Worm (Caenorhabditis elegans): ENCODE measurements around the gene myo-2.

Gene myo-2

DNA sequence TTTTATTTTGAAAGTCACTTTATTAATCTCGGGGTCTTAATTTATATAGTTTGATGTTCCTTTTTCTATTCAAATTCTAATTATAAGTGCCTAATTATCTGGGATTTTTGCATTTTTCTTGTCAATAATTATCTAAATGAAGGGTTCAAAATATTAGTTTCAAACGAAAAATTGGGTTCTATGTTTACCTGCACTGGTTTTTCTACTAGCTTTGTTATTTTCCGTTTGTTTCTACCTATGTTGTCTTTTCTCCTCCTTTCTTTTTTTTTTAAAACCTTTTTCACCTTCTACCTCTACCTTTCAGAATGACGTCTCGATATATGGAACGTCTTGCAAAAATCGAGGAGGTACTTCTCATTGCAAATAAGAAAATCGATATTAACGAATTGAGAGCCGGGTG is 16.9 kb downstream of the myo-2 start, which contains the start of gene tbc-13:
TSS of gene tbc-13 (plus strand) at position 301 of the 400 bp plus-strand sequence.
- TF ChIP-seq lin-15B (tag; optimal IDR thresholded peaks at IDR 0.05) (no peak), Y116A8C.19 (tag; optimal IDR thresholded peaks at IDR 0.05; ENCODE audit: borderline replicate concordance) (no peak), zip-4 (GFP tag; optimal IDR thresholded peaks at IDR 0.05) (no peak), nhr-71 (tag; optimal IDR thresholded peaks at IDR 0.05) (no peak), nhr-90 (tag; optimal IDR thresholded peaks at IDR 0.05; ENCODE audit: poor library complexity) (no peak), ceh-63 (GFP tag; optimal IDR thresholded peaks at IDR 0.05) (no peak), skn-1 (tag; optimal IDR thresholded peaks at IDR 0.05) (no peak), snu-23 (GFP tag; optimal IDR thresholded peaks at IDR 0.05) (no peak), ztf-11 (tag; optimal IDR thresholded peaks at IDR 0.05) (no peak), jun-1 (tag; optimal IDR thresholded peaks at IDR 0.05) (no peak), fkh-4 (tag; optimal IDR thresholded peaks at IDR 0.05; ENCODE audit: borderline replicate concordance) (no peak), nhr-11 (tag; optimal IDR thresholded peaks at IDR 0.05) (no peak), lir-3 (tag; optimal IDR thresholded peaks at IDR 0.05; ENCODE audit: poor library complexity) (no peak), lin-35 (GFP tag; optimal IDR thresholded peaks at IDR 0.05) (no peak), vab-15 (tag; optimal IDR thresholded peaks at IDR 0.05) (no peak), egl-27 (tag; optimal IDR thresholded peaks at IDR 0.05) (no peak), hlh-17 (GFP tag; optimal IDR thresholded peaks at IDR 0.05; ENCODE audit: borderline replicate concordance) (no peak), xbp-1 (tag; optimal IDR thresholded peaks at IDR 0.05) (no peak), hlh-4 (tag; optimal IDR thresholded peaks at IDR 0.05) (no peak)

DNA sequence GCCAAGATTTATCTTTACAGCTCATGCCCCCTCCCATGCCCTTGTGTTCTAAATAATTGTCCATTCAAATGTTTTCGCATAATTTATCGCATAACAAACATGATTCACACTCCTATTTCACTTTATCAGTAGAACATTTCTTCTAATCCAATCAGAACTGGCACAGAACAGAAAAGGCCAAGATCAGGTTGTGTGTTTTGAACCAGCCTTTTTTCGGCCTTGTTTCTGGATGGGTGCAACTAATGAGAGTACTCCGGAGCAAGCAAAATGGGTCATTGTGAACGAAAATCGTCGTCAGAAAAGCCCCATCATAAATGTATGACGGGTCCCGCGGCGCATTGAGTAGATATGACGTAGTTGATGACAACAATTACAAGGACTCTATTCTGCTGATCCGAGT is 23.3 kb downstream of the myo-2 start:
- TF ChIP-seq efl-1 (optimal IDR thresholded peaks at IDR 0.05) (no peak), efl-1 (GFP tag; optimal IDR thresholded peaks at IDR 0.05 in 1 of 2) (peak in 1 of 2 experiments; percentile 78), pax-3 (tag; optimal IDR thresholded peaks at IDR 0.05) (no peak)

DNA sequence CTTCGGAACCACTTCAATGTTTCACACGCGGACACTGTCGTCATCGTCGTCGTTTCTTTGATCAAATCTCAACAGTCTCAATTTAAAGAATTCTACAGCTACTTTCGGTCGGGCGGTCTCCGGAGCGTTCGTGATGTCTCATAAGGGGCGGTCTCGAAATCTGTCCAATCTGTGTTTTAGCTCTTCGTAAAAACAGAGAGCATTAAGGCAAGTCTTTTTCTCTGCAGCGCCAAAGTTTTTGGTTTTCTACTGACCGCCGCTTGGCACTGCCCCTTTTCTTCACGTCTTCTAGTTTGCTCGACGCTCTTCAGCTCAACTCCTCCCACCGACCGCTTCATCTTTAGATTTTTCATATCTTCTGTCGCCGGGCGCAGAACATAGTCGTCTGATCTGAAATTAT is 24.6 kb downstream of the myo-2 start, which contains the start of gene lips-1:
TSS of gene lips-1 (plus strand) at position 301 of the 400 bp plus-strand sequence.
- TF ChIP-seq dsc-1 (tag; optimal IDR thresholded peaks at IDR 0.05) (no peak), nhr-47 (tag; optimal IDR thresholded peaks at IDR 0.05) (no peak), fkh-8 (tag; optimal IDR thresholded peaks at IDR 0.05) (no peak), pag-3 (tag; optimal IDR thresholded peaks at IDR 0.05; ENCODE audit: borderline replicate concordance, insufficient read depth) (no peak), egl-27 (tag; optimal IDR thresholded peaks at IDR 0.05) (no peak), hlh-4 (tag; optimal IDR thresholded peaks at IDR 0.05) (no peak), ceh-88 (GFP tag; IDR thresholded peaks at IDR 0.05) (no peak), hpl-2 (GFP tag; optimal IDR thresholded peaks at IDR 0.05) (no peak), ceh-8 (GFP tag; optimal IDR thresholded peaks at IDR 0.05) (no peak), unc-86 (tag; optimal IDR thresholded peaks at IDR 0.05) (no peak), pqm-1 (tag; optimal IDR thresholded peaks at IDR 0.05) (no peak), ama-1 (optimal IDR thresholded peaks at IDR 0.05) (no peak), zag-1 (tag; optimal IDR thresholded peaks at IDR 0.05) (no peak), lin-35 (GFP tag; optimal IDR thresholded peaks at IDR 0.05) (no peak)

DNA sequence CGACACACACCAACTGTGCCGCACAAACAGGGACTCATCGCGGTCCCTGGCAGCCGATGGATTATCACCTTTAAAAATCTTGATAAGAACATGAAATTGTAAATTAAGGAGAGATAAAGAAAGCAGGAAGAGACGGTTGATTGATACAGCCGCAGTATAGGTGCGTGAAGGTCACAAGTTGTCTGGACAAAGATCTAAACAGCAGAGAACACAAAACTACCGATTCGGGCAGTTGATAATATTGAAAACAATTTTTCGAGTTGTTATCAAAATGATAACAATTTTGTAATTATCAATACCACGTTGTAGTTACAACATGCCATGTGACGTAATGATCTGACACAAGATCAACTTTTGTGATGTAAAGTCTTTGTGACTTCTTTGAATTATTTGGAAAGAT is 32.9 kb downstream of the myo-2 start:
- peak; percentile 81 for TF ChIP-seq snu-23 (GFP tag; optimal IDR thresholded peaks at IDR 0.05)
- TF ChIP-seq swsn-7 (tag; optimal IDR thresholded peaks at IDR 0.05): peak; percentile 23
- TF ChIP-seq ces-1 (GFP tag; optimal IDR thresholded peaks at IDR 0.05): no peak
- TF ChIP-seq efl-3 (GFP tag; optimal IDR thresholded peaks at IDR 0.05): peak; percentile 32
- peak; percentile 72 for TF ChIP-seq nhr-47 (tag; optimal IDR thresholded peaks at IDR 0.05)
- TF ChIP-seq sptf-1 (tag; optimal IDR thresholded peaks at IDR 0.05): no peak
- peak; percentile 25 for TF ChIP-seq ztf-4 (tag; optimal IDR thresholded peaks at IDR 0.05)
- TF ChIP-seq C16A3.4 (tag; optimal IDR thresholded peaks at IDR 0.05): peak; percentile 50
- TF ChIP-seq mep-1 (tag; optimal IDR thresholded peaks at IDR 0.05): peak; percentile 12
- TF ChIP-seq tbx-2 (tag; optimal IDR thresholded peaks at IDR 0.05): peak; percentile 84
- TF ChIP-seq ceh-90 (tag; optimal IDR thresholded peaks at IDR 0.05): no peak
- no peak for TF ChIP-seq efl-1 (optimal IDR thresholded peaks at IDR 0.05)
- peak in 1 of 2 experiments; percentile 80 for TF ChIP-seq efl-1 (GFP tag; optimal IDR thresholded peaks at IDR 0.05 in 1 of 2)
- TF ChIP-seq C04F5.9 (tag; optimal IDR thresholded peaks at IDR 0.05): no peak
- no peak for TF ChIP-seq aha-1 (tag; optimal IDR thresholded peaks at IDR 0.05)
- peak; percentile 65 for TF ChIP-seq grh-1 (GFP tag; IDR thresholded peaks at IDR 0.05)
- peak; percentile 36 for TF ChIP-seq nhr-77 (tag; optimal IDR thresholded peaks at IDR 0.05)
- TF ChIP-seq lin-35 (GFP tag; optimal IDR thresholded peaks at IDR 0.05): peak; percentile 1 to 84
- TF ChIP-seq unc-130 (tag; optimal IDR thresholded peaks at IDR 0.05): peak; percentile 30
- TF ChIP-seq mab-9 (GFP tag; IDR thresholded peaks at IDR 0.05): no peak
- TF ChIP-seq nhr-19 (GFP tag; conservative IDR thresholded peaks at IDR 0.05): peak; percentile 96

Measured in whole organism, L1 larva.